Fruit fly (Drosophila melanogaster): Measurements from ENCODE around the gene CG12877.
A peak's percentile ranks its signal among the peaks of the same experiment; 100 is the strongest.

The CG12877 gene

DNA sequence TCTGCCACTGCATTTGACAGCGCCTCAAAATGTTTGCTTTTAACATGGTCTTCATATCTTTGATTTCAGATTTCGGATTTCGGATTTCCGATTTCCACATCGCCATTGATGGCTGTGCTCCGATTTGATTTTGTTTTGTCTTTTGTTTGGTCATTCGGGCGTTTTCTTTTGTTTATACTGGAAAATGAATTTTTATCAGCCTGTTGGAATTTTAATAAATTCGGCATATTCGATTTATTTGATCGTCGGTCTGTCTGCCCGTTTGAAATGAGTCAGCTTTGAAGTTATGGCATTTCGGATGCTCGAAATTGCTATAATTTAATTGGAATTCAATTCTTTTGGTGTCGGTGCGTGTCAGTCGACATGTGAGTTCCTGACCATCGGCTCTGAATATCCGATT, 33.8 kb downstream of the CG12877 start:
- TF ChIP-seq sd (tag; optimal IDR thresholded peaks at IDR 0.05) (peak; percentile 90), eve (GFP tag; optimal IDR thresholded peaks at IDR 0.05) (no peak), vvl (GFP tag; IDR thresholded peaks at IDR 0.05) (peak; percentile 28; the same call in 1 of the 2 replicates)

All from whole organism, embryonic.